Worm (Caenorhabditis elegans) whole organism, L1 larva: ENCODE data around the gene plc-3.

Source experiments
- C34B4.2 ChIP-seq: sonication (generic microtip); optimal IDR thresholded peaks from 2 replicates; lab custom pipeline; 2017; ENCODE audit warnings: mild to moderate bottlenecking, missing genetic modification characterization, missing compliant biosample characterization
- nhr-12 ChIP-seq: sonication (generic microtip); optimal IDR thresholded peaks from 2 replicates; lab custom pipeline; 2017; ENCODE audit warnings: missing biosample characterization, missing genetic modification characterization
- pqm-1 ChIP-seq: sonication (generic microtip); optimal IDR thresholded peaks from 3 replicates; lab custom pipeline; 2017; ENCODE audit warnings: missing biosample characterization, missing genetic modification characterization

- TF ChIP-seq C34B4.2 = no peak
- TF ChIP-seq nhr-12 (tag; lab: Kevin White, UChicago) = no peak
- TF ChIP-seq pqm-1 (tag; lab: Kevin White, UChicago) = no peak
These were observed 11.7 kb downstream of the plc-3 start, which contains the start of gene ubxn-5 for ce11 chrII:10234398-10234797.
